Fruit fly (Drosophila melanogaster) whole organism, pupa: Measurements from ENCODE around the gene CG17549.

ENCODE experiments used
- EcR ChIP-seq: fragments of 200-800 bp; sonication (Bioruptor generic); optimal IDR thresholded peaks from 3 replicates; lab custom pipeline; 2019; ENCODE audit warnings: missing biosample characterization, missing genetic modification characterization, mild to moderate bottlenecking, moderate library complexity, missing genetic modification reagents
- Ets98B ChIP-seq: fragments of 200-800 bp; sonication (Bioruptor generic); IDR thresholded peaks from 2 replicates; pipeline ENCODE4 v1.3.6; 2022; ENCODE audit warnings: missing biosample characterization, missing genetic modification characterization
- Snoo ChIP-seq: fragments of 200-800 bp; sonication (Bioruptor generic); optimal IDR thresholded peaks from 3 replicates; lab custom pipeline; 2017; ENCODE audit warnings: missing biosample characterization, mild to moderate bottlenecking, missing genetic modification characterization, inconsistent platforms
- gl ChIP-seq: fragments of 200-800 bp; sonication (Bioruptor generic); optimal IDR thresholded peaks from 2 replicates; lab custom pipeline; 2018; ENCODE audit warnings: missing biosample characterization, mild to moderate bottlenecking, missing genetic modification characterization

dm6 chr2L:19398317-19399234 is 8.7 kb upstream of the CG17549 start, which contains the start of gene CG17544:
- TF ChIP-seq Snoo (tag; lab: Kevin White, UChicago) (peak; percentile 83), gl (tag; lab: Kevin White, UChicago) (no peak), Ets98B (GFP tag; lab: Robert Waterston, UW) (peak; percentile 46), EcR (GFP tag; lab: Kevin White, UChicago) (no peak)
